Worm (Caenorhabditis elegans): ENCODE results near the gene C15B12.1.

- TF ChIP-seq dpl-1 (GFP tag; optimal IDR thresholded peaks at IDR 0.05) (no peak), lag-1 (GFP tag; IDR thresholded peaks at IDR 0.05) (no peak), F57A8.1 (GFP tag; optimal IDR thresholded peaks at IDR 0.05) (no peak), hlh-12 (tag; optimal IDR thresholded peaks at IDR 0.05) (no peak), ZK185.1 (tag; optimal IDR thresholded peaks at IDR 0.05; ENCODE audit: poor library complexity, severe bottlenecking) (no peak), F23B12.7 (tag; optimal IDR thresholded peaks at IDR 0.05; ENCODE audit: insufficient read depth) (no peak), dox-1 (GFP tag; IDR thresholded peaks at IDR 0.05) (no peak), somi-1 (GFP tag; optimal IDR thresholded peaks at IDR 0.05) (no peak), Y53F4B.3 (GFP tag; IDR thresholded peaks at IDR 0.05) (no peak), ztf-25 (GFP tag; IDR thresholded peaks at IDR 0.05) (no peak), Y67H2A.10 (GFP tag; conservative IDR thresholded peaks at IDR 0.05) (no peak), F55B11.4 (tag; optimal IDR thresholded peaks at IDR 0.05; ENCODE audit: borderline replicate concordance, insufficient read depth) (no peak), ztf-6 (GFP tag; IDR thresholded peaks at IDR 0.05) (no peak), nhr-27 (tag; optimal IDR thresholded peaks at IDR 0.05) (no peak)
Observed at ce11 chrX:6473698-6474314, 2.8 kb upstream of the C15B12.1 start, which contains the start of the genes C15B12.4 and C15B12.8.

All from whole organism, young adult.